Fruit fly (Drosophila melanogaster): ENCODE measurements around the gene CG31704.

The CG31704 gene

DNA sequence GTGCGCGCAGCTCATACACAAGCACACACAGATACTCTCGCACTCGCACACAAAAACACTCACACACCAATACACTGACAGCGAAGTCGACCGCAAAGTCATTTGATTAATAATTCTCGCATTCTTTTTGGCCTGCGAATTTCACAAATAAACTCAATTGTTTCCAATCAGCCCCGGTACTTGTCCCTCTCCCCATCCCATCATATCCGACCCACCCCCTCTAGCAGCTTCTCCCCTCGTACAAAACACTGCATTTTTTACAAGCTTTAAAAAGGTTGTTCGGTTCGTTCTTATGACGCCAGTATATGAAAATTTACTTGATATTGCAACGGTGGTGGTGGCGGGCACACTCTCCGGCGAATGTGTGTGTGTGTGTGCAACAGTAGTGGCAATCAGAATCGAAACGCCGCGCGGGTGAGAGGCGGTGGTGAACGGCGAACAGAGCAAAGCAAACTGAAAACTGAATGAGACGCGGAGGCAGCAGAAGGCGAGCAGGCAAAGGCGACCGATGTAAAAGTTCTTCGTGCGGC lies 32.7 kb upstream of the CG31704 start (continued):
- TF ChIP-seq unpg (GFP tag; optimal IDR thresholded peaks at IDR 0.05), result peak; percentile 2
- TF ChIP-seq CG2875 (GFP tag; optimal IDR thresholded peaks at IDR 0.05), result no peak
- TF ChIP-seq abd-A (tag; optimal IDR thresholded peaks at IDR 0.05), result peak; percentile 95
- no peak for TF ChIP-seq CG2120 (GFP tag; optimal IDR thresholded peaks at IDR 0.05)
- no peak for TF ChIP-seq Sox100B (GFP tag; optimal IDR thresholded peaks at IDR 0.05)
- peak; percentile 60; the same call in 1 of the 3 replicates for TF ChIP-seq CG6791 (GFP tag; IDR thresholded peaks at IDR 0.05; ENCODE audit: partially characterized antibody)
- no peak for TF ChIP-seq CG2202 (tag; optimal IDR thresholded peaks at IDR 0.05)
- peak; percentile 62 for TF ChIP-seq CG18599 (GFP tag; optimal IDR thresholded peaks at IDR 0.05)
- peak; percentile 100 for TF ChIP-seq crol (GFP tag; IDR thresholded peaks at IDR 0.05)
- no peak; the same call in 2 of the 3 replicates for TF ChIP-seq CG11456 (GFP tag; IDR thresholded peaks at IDR 0.05)
- TF ChIP-seq Ets97D (GFP tag; optimal IDR thresholded peaks at IDR 0.05), result peak; percentile 9
- peak in 1 of 2 experiments; percentile 13 for TF ChIP-seq Pdp1 (GFP tag; optimal IDR thresholded peaks at IDR 0.05)
- TF ChIP-seq CG4360 (GFP tag; IDR thresholded peaks at IDR 0.05), result no peak
- TF ChIP-seq corto (GFP tag; optimal IDR thresholded peaks at IDR 0.05), result peak; percentile 24
- TF ChIP-seq CG4424 (GFP tag; optimal IDR thresholded peaks at IDR 0.05), result no peak
- peak; percentile 88 for TF ChIP-seq sens (GFP tag)
- no peak for TF ChIP-seq CG8290 (GFP tag; optimal IDR thresholded peaks at IDR 0.05)
- peak in 1 of 2 experiments; percentile 83 for TF ChIP-seq CG8290 (tag; optimal IDR thresholded peaks at IDR 0.05)
- peak; percentile 55 for TF ChIP-seq Nf-YC (tag; optimal IDR thresholded peaks at IDR 0.05)
- TF ChIP-seq ATbp (GFP tag; optimal IDR thresholded peaks at IDR 0.05), result no peak
- TF ChIP-seq CG3163 (GFP tag; optimal IDR thresholded peaks at IDR 0.05), result peak; percentile 28
- no peak for TF ChIP-seq dan (GFP tag; IDR thresholded peaks at IDR 0.05)
- TF ChIP-seq dysf (GFP tag; IDR thresholded peaks at IDR 0.05), result no peak
- no peak for TF ChIP-seq CG11560 (tag; IDR thresholded peaks at IDR 0.05)
- no peak for TF ChIP-seq slp2 (GFP tag; optimal IDR thresholded peaks at IDR 0.05)
- TF ChIP-seq CG1832 (GFP tag; optimal IDR thresholded peaks at IDR 0.05), result no peak
- TF ChIP-seq CG34422 (GFP tag; IDR thresholded peaks at IDR 0.05), result peak; percentile 72; the same call in 1 of the 3 replicates
- no peak for TF ChIP-seq CG30431 (GFP tag; optimal IDR thresholded peaks at IDR 0.05)
- peak; percentile 71 for TF ChIP-seq Elba2 (GFP tag; optimal IDR thresholded peaks at IDR 0.05)
- no peak for TF ChIP-seq CG13624 (GFP tag; optimal IDR thresholded peaks at IDR 0.05)
- TF ChIP-seq CG6765 (GFP tag; optimal IDR thresholded peaks at IDR 0.05), result peak; percentile 60
- no peak for TF ChIP-seq ewg (GFP tag; optimal IDR thresholded peaks at IDR 0.05)
- peak; percentile 11 for TF ChIP-seq HLH54F (GFP tag; optimal IDR thresholded peaks at IDR 0.05)
- no peak for TF ChIP-seq dmrt11E (tag; optimal IDR thresholded peaks at IDR 0.05)
- TF ChIP-seq odd (GFP tag; optimal IDR thresholded peaks at IDR 0.05), result no peak
- TF ChIP-seq CG7987 (GFP tag; optimal IDR thresholded peaks at IDR 0.05), result peak; percentile 55
- TF ChIP-seq CG34224 (GFP tag; IDR thresholded peaks at IDR 0.05; ENCODE audit: partially characterized antibody), result peak; percentile 24; the same call in 1 of the 3 replicates
- no peak for TF ChIP-seq CG14710 (tag; optimal IDR thresholded peaks at IDR 0.05)
- TF ChIP-seq CG3281 (GFP tag; optimal IDR thresholded peaks at IDR 0.05), result peak; percentile 10
- peak; percentile 72 for TF ChIP-seq Bgb (GFP tag; IDR thresholded peaks at IDR 0.05; ENCODE audit: partially characterized antibody)
- TF ChIP-seq gsb-n (tag; optimal IDR thresholded peaks at IDR 0.05), result peak; percentile 22
- TF ChIP-seq CG9817 (tag; optimal IDR thresholded peaks at IDR 0.05), result no peak
- TF ChIP-seq CG4820 (GFP tag; optimal IDR thresholded peaks at IDR 0.05), result no peak
- TF ChIP-seq Jarid2 (GFP tag; optimal IDR thresholded peaks at IDR 0.05), result peak; percentile 87
- no peak for TF ChIP-seq CG7839 (tag; optimal IDR thresholded peaks at IDR 0.05)
- peak; percentile 88 for TF ChIP-seq kni (GFP tag; optimal IDR thresholded peaks at IDR 0.05)
- TF ChIP-seq nerfin-1 (tag; optimal IDR thresholded peaks at IDR 0.05), result peak; percentile 60
- no peak for TF ChIP-seq CG3995 (GFP tag; optimal IDR thresholded peaks at IDR 0.05)
- TF ChIP-seq CG2116 (GFP tag; optimal IDR thresholded peaks at IDR 0.05), result peak; percentile 33
- TF ChIP-seq CG31224 (GFP tag; IDR thresholded peaks at IDR 0.05), result peak; percentile 41; the same call in 1 of the 2 replicates
